Fruit fly (Drosophila melanogaster) whole organism: ENCODE measurements around the gene CG31609.

Experiments
- CG8478 ChIP-seq: fragments of >200 bp; optimal IDR thresholded peaks from 2 replicates; lab custom pipeline; 2018; ENCODE audit warnings: inconsistent platforms
- Dll ChIP-seq: fragments of >200 bp; optimal IDR thresholded peaks from 2 replicates; lab custom pipeline; 2017
- EcR ChIP-seq, 2 experiments: fragments of >200 bp; optimal IDR thresholded peaks; 2 replicates each; lab custom pipeline; 2017; ENCODE audit warnings: missing biosample characterization in 2 of 2, missing genetic modification characterization in 2 of 2, missing genetic modification reagents in 2 of 2
- pan ChIP-seq: fragments of >200 bp; optimal IDR thresholded peaks from 2 replicates; lab custom pipeline; 2017
- psq ChIP-seq: fragments of >200 bp; optimal IDR thresholded peaks from 2 replicates; lab custom pipeline; 2017
- usp ChIP-seq: fragments of >200 bp; optimal IDR thresholded peaks from 2 replicates; lab custom pipeline; 2017; ENCODE audit warnings: missing biosample characterization, missing genetic modification characterization, mixed read lengths

Gene CG31609

DNA sequence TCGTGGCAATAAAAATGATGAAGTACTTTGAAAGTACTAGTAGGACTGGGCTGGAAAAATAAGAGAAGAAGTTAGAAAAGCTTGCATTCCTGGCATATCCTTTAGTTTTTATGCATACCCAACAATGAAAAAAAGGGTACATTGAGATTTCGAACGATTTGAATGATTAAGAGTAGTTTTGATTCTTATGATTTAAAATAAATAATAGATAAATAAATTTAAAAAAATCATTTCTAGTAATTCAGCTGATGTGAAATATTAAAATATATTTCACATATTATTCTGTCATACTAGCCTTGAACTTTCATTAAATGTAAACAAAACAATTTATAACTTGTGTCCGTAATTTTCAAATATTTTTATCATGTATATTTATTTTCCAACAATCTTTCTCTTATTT lies at the start of gene CG31609:
TSS of gene CG31609 (plus strand) at position 301 of the 400 bp plus-strand sequence.
- TF ChIP-seq CG8478 (no peak), Dll (lab: Kevin White, UChicago) (no peak), pan (lab: Kevin White, UChicago) (no peak), EcR (GFP tag; optimal IDR thresholded peaks at IDR 0.05; lab: Kevin White, UChicago) (no peak), psq (no peak), usp (GFP tag; lab: Kevin White, UChicago) (no peak)

DNA sequence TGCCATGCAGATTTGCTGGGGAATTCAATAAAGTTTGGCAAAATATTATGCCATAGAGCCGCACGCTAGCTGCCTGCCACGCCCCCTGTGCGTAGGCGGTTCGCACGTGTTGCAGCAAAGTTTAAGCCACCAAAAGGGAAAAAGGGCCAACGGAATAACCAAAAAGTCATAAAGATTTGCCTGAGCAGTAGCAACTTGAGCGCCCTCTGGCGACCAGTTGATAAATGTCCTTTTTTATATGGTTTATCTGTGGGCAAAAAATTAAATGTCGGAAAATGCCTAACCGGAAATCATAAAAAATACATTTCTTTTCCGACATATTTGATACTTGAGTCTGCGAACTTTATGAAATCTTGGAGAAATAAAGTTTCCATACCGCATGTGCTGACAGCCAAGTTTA lies 30.2 kb upstream of the CG31609 start:
- no peak for TF ChIP-seq pan (lab: Kevin White, UChicago)
- no peak for TF ChIP-seq psq
- no peak for TF ChIP-seq EcR (GFP tag; optimal IDR thresholded peaks at IDR 0.05; lab: Kevin White, UChicago)
- TF ChIP-seq Dll (lab: Kevin White, UChicago), result no peak
- TF ChIP-seq usp (GFP tag; lab: Kevin White, UChicago), result no peak
- no peak for TF ChIP-seq CG8478

DNA sequence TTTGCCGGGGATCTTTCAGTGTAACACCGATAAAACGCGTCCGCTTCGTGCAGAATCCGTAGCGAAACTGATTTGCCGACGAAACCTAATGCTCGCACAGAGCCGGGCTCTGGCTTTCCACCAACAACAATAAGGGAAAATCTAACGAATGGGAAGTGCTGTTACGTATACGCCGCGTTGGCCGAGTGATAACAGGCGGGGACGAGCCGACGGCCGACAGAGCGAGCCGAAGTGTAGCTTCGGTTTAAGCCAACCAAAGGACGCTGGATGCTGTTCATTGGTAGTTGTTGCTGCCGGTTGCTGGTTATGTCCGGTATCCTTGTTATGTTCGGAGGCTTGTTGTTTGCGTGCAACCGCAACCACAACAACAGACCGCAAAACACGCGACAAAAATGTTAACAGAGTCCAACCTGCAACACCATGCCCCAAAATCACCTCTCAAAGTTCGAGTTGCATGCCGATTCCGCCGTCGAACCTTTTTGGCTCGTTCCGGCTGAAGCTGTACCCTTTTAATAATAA lies 26.2 kb upstream of the CG31609 start, which contains the start of gene DIP-zeta:
TSS of gene DIP-zeta (minus strand) at position 71 of the 519 bp plus-strand sequence.
- TF ChIP-seq Dll (lab: Kevin White, UChicago) (no peak), EcR (GFP tag; optimal IDR thresholded peaks at IDR 0.05; lab: Kevin White, UChicago) (no peak), usp (GFP tag; lab: Kevin White, UChicago) (no peak), psq (no peak), CG8478 (no peak), pan (lab: Kevin White, UChicago) (no peak)

DNA sequence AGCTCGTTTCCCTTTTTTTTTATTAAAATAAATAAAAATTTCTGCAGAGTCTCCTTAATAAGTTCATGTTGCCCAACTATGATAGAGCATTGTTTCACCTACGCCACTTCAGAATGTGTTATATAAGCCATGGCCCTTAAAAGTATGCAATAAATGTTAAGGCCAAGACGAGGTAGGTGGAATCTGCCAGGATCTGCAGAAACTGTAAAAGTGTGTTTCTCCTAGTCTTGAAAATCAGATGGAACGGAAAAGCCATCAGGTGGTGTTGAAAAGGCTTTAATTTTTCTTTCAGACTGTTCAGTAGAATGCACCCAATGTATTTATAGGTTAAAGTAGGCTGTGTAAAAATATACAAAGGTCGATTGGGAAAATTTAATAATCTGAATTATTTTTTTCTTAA lies 20.5 kb upstream of the CG31609 start, which contains the start of gene CG12439:
TSS of gene CG12439 (plus strand) at position 301 of the 400 bp plus-strand sequence.
- TF ChIP-seq psq (no peak), EcR (GFP tag; optimal IDR thresholded peaks at IDR 0.05; lab: Kevin White, UChicago) (no peak), pan (lab: Kevin White, UChicago) (no peak), CG8478 (no peak)

DNA sequence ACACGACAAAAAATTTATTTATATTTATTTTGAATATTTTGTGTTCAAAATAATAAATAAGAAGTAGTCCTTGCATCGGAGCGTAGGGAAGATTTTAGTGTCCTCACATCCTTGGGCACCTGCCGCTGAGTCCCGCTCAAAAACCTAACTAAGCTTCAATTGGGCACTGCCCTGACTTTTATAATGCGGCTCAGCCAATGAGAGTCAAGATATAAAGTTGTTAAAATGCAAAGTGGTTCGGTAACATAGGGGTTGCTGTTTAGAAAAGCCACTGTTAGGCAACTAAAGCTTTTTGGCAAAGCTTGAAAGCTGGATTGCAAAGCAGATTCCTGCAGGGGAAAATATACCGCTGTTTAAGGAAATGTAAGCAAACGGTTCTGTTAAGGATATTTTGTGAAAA lies 14.6 kb upstream of the CG31609 start:
- TF ChIP-seq EcR (GFP tag; optimal IDR thresholded peaks at IDR 0.05; lab: Kevin White, UChicago), result no peak
- TF ChIP-seq CG8478, result no peak
- no peak for TF ChIP-seq Dll (lab: Kevin White, UChicago)
- no peak for TF ChIP-seq pan (lab: Kevin White, UChicago)
- no peak for TF ChIP-seq psq
- no peak for TF ChIP-seq usp (GFP tag; lab: Kevin White, UChicago)

DNA sequence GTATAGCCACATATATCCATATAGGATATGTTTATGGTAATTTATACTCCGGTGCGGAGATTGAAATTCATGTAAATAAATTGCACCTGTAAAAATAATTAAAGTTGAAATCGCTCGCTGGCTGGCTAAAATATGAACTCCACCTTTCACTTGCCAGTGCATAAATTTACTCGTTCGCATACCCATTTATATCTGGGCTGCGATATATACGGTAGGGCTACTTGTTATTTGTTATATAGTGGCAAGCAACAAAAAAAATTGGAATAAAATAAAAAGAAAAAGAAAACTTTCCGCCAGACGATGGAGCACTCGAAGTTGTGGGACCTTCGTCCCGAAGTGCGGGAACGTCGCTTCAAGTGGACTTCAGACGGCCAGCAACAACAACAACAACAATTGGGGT lies 13.6 kb upstream of the CG31609 start, which contains the start of gene Toll-4:
TSS of gene Toll-4 (plus strand) at position 301 of the 400 bp plus-strand sequence.
- TF ChIP-seq pan (lab: Kevin White, UChicago), result no peak

- TF ChIP-seq psq (no peak), Dll (lab: Kevin White, UChicago) (no peak), EcR (GFP tag; optimal IDR thresholded peaks at IDR 0.05; lab: Kevin White, UChicago) (no peak), usp (GFP tag; lab: Kevin White, UChicago) (no peak), pan (lab: Kevin White, UChicago) (no peak), CG8478 (no peak)
Observed at dm6 chr2L:9089543-9090088, 7.7 kb upstream of the CG31609 start.

DNA sequence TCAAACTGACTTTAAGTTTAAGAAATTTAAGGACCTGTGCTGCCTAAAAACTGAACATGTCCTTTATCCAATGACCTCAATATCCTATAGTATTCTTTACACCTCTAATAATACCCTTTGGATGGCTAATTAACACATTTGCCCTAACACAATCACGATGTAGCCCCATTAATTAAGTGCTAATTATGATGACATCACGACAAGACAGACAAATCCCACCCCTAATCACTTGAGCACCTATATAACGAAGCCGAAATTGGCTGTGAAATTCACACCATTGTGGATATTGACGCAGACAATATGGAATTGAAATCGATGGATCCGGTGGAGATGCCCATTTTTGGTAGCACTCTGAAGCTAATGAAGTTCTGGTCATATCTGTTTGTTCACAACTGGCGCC lies 14.2 kb downstream of the CG31609 start, which contains the start of gene Or30a:
TSS of gene Or30a (plus strand) at position 301 of the 400 bp plus-strand sequence.
- TF ChIP-seq usp (GFP tag; lab: Kevin White, UChicago) (no peak), pan (lab: Kevin White, UChicago) (no peak), EcR (GFP tag; optimal IDR thresholded peaks at IDR 0.05; lab: Kevin White, UChicago) (no peak), Dll (lab: Kevin White, UChicago) (no peak), psq (no peak), CG8478 (no peak)

- no peak for TF ChIP-seq pan (lab: Kevin White, UChicago)
- TF ChIP-seq psq, result no peak
- no peak for TF ChIP-seq usp (GFP tag; lab: Kevin White, UChicago)
- no peak for TF ChIP-seq CG8478
- no peak for TF ChIP-seq EcR (GFP tag; optimal IDR thresholded peaks at IDR 0.05; lab: Kevin White, UChicago)
Observed at dm6 chr2L:9120475-9121309, 23.3 kb downstream of the CG31609 start.

DNA sequence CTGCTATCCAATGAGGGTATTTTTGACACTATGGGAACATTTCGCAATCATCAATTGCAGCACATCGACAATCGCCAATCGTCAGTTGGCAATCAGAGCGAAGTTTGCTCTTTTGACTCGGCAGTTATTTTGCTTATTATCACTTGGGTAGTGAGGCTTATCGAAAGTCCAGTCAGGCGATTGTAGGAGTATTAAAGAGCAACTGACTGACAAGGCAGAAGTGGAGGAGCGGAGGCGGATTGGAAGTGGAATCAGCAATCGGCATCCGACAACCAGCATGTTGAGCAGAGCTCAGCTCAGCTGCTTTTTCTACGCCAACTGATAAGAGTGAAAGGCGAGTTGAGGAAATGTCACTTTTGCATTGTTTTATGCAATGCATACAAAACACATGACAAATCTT lies 25.0 kb downstream of the CG31609 start:
- TF ChIP-seq pan (lab: Kevin White, UChicago), result no peak
- TF ChIP-seq EcR (GFP tag; optimal IDR thresholded peaks at IDR 0.05; lab: Kevin White, UChicago), result no peak
- no peak for TF ChIP-seq psq
- TF ChIP-seq Dll (lab: Kevin White, UChicago), result no peak
- TF ChIP-seq CG8478, result no peak
- no peak for TF ChIP-seq usp (GFP tag; lab: Kevin White, UChicago)

DNA sequence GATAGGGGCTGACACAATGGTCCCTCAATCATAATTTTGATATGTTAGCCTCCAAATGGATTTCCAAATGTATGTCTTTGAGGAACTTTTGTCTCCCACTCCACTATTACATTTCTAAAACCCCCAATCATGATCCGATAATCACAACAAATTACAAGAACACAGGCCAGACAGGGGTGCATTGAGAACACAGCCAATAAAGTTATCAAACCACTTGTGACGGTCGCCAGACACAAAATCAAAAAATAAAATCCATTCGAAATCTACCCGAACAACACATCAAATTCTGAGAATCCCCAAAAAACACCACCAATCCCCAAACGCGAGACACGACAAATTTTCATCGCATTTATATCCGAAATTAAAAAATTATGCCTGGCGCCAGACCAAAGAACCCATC lies 26.3 kb downstream of the CG31609 start:
- TF ChIP-seq psq, result no peak
- no peak for TF ChIP-seq usp (GFP tag; lab: Kevin White, UChicago)
- TF ChIP-seq Dll (lab: Kevin White, UChicago), result no peak
- TF ChIP-seq EcR (GFP tag; optimal IDR thresholded peaks at IDR 0.05; lab: Kevin White, UChicago), result no peak
- TF ChIP-seq pan (lab: Kevin White, UChicago), result no peak
- TF ChIP-seq CG8478, result no peak

DNA sequence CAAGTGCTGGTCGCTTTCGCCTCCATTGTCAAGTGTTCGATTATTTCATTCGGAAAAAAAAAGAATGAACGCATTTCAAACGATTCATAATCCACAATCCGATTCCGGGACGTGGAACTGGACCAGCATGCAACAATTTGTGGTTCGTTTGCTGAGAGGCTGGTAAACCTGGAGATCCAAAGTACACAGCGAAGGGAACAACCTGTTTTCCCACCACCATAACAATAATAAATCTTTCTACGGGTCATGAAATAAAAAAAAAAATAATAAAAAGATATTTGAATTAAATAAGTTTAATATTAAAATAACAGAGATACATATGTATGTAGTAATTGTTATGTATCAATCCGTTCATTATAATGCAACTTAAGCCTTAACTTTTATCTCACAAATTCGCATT lies 27.1 kb downstream of the CG31609 start:
- TF ChIP-seq pan (lab: Kevin White, UChicago) (no peak), usp (GFP tag; lab: Kevin White, UChicago) (no peak), Dll (lab: Kevin White, UChicago) (no peak), EcR (GFP tag; optimal IDR thresholded peaks at IDR 0.05; lab: Kevin White, UChicago) (no peak), psq (no peak), CG8478 (no peak)
